Worm (Caenorhabditis elegans): ENCODE measurements around the gene F21H7.12.

The F21H7.12 gene

ce11 chrV:16198016-16198415 lies 31.9 kb upstream of the F21H7.12 start, which contains the start of gene F11A5.5:
TSS of gene F11A5.5 (plus strand) at chrV:16198316.
- TF ChIP-seq gei-8 (GFP tag; optimal IDR thresholded peaks at IDR 0.05) (no peak), vab-7 (GFP tag; IDR thresholded peaks at IDR 0.05) (no peak), zip-2 (tag; optimal IDR thresholded peaks at IDR 0.05) (no peak), F49E8.2 (tag; optimal IDR thresholded peaks at IDR 0.05; ENCODE audit: borderline replicate concordance) (no peak), spr-1 (tag; optimal IDR thresholded peaks at IDR 0.05) (no peak), zip-11 (GFP tag; IDR thresholded peaks at IDR 0.05) (no peak), duxl-1 (tag; optimal IDR thresholded peaks at IDR 0.05; ENCODE audit: poor library complexity) (no peak), ceh-32 (tag; optimal IDR thresholded peaks at IDR 0.05; ENCODE audit: poor library complexity) (no peak), unc-130 (GFP tag; optimal IDR thresholded peaks at IDR 0.05) (no peak), ctbp-1 (GFP tag; IDR thresholded peaks at IDR 0.05) (no peak), Y48G9A.11 (GFP tag; IDR thresholded peaks at IDR 0.05) (no peak), nhr-6 (tag; optimal IDR thresholded peaks at IDR 0.05) (no peak), ceh-20 (GFP tag; IDR thresholded peaks at IDR 0.05) (no peak), ZK337.2 (GFP tag; IDR thresholded peaks at IDR 0.05) (no peak), lin-38 (GFP tag; IDR thresholded peaks at IDR 0.05) (no peak), attf-4 (tag; optimal IDR thresholded peaks at IDR 0.05) (no peak), dmd-8 (GFP tag; IDR thresholded peaks at IDR 0.05) (no peak), ceh-28 (tag; optimal IDR thresholded peaks at IDR 0.05) (no peak), egl-27 (tag; optimal IDR thresholded peaks at IDR 0.05) (no peak)

ce11 chrV:16201730-16202129 lies 28.2 kb upstream of the F21H7.12 start, which contains the start of gene F11A5.17:
TSS of gene F11A5.17 (plus strand) at chrV:16202030.
- TF ChIP-seq unc-62 (GFP tag; optimal IDR thresholded peaks at IDR 0.05 in 1 of 2) (peak in 1 of 2 experiments; percentile 15), unc-62 (tag; optimal IDR thresholded peaks at IDR 0.05) (no peak), nhr-25 (tag; optimal IDR thresholded peaks at IDR 0.05; ENCODE audit: borderline replicate concordance, insufficient read depth) (no peak)

- TF ChIP-seq D1046.2 (GFP tag; IDR thresholded peaks at IDR 0.05) (no peak), F37D6.2 (tag; optimal IDR thresholded peaks at IDR 0.05) (no peak), unc-62 (GFP tag; optimal IDR thresholded peaks at IDR 0.05 in 1 of 2) (no peak), unc-62 (tag; optimal IDR thresholded peaks at IDR 0.05) (no peak), lin-1 (GFP tag; IDR thresholded peaks at IDR 0.05) (no peak)
Measured at ce11 chrV:16202618-16203017, 27.3 kb upstream of the F21H7.12 start, which contains the start of gene F11A5.18. TSS of gene F11A5.18 (plus strand) at chrV:16202918.

ce11 chrV:16204888-16205287 lies 25.1 kb upstream of the F21H7.12 start, which contains the start of gene irld-26:
TSS of gene irld-26 (plus strand) at chrV:16205188.
- TF ChIP-seq ceh-28 (tag; optimal IDR thresholded peaks at IDR 0.05): no peak
- no peak for TF ChIP-seq zfp-2 (tag; optimal IDR thresholded peaks at IDR 0.05)
- TF ChIP-seq snpc-1.2 (GFP tag; IDR thresholded peaks at IDR 0.05): no peak
- TF ChIP-seq T26A8.4 (GFP tag; IDR thresholded peaks at IDR 0.05): no peak
- TF ChIP-seq ztf-7 (tag; optimal IDR thresholded peaks at IDR 0.05): no peak
- TF ChIP-seq madf-5 (GFP tag; IDR thresholded peaks at IDR 0.05): no peak
- TF ChIP-seq daf-19 (GFP tag; conservative IDR thresholded peaks at IDR 0.05): no peak
- TF ChIP-seq unc-62 (GFP tag; optimal IDR thresholded peaks at IDR 0.05 in 1 of 2): peak in 1 of 2 experiments; percentile 13
- no peak for TF ChIP-seq unc-62 (tag; optimal IDR thresholded peaks at IDR 0.05)

- TF ChIP-seq aha-1 (tag): peak; percentile 80
- TF ChIP-seq dmd-9 (GFP tag; IDR thresholded peaks at IDR 0.05): no peak
Measured at ce11 chrV:16209837-16210236, 20.1 kb upstream of the F21H7.12 start, which contains the start of gene oac-15. TSS of gene oac-15 (minus strand) at chrV:16209937.

All from whole organism, L4 larva.